Worm (Caenorhabditis elegans): Measurements from ENCODE around the gene R11D1.1.

Gene R11D1.1

ce11 chrV:12736166-12736753, 32.1 kb downstream of the R11D1.1 start, which contains the start of gene cky-1 (continued):
- TF ChIP-seq snpc-4 (GFP tag; optimal IDR thresholded peaks at IDR 0.05) (no peak), snpc-4 (tag; optimal IDR thresholded peaks at IDR 0.05) (no peak), F37B4.10 (GFP tag; IDR thresholded peaks at IDR 0.05) (no peak)

- TF ChIP-seq lir-1 (GFP tag; conservative IDR thresholded peaks at IDR 0.05), result no peak
- TF ChIP-seq nhr-80 (tag; optimal IDR thresholded peaks at IDR 0.05), result peak; percentile 94
Observed at ce11 chrV:12741684-12742083, 37.5 kb downstream of the R11D1.1 start, which contains the start of gene hrg-7. TSS of gene hrg-7 (plus strand) at chrV:12742041.

ce11 chrV:12743778-12744502, 39.8 kb downstream of the R11D1.1 start:
- TF ChIP-seq nhr-80 (tag; optimal IDR thresholded peaks at IDR 0.05), result peak; percentile 41
- TF ChIP-seq dox-1 (GFP tag; IDR thresholded peaks at IDR 0.05), result no peak
- TF ChIP-seq F57A8.1 (GFP tag; optimal IDR thresholded peaks at IDR 0.05), result no peak
- no peak for TF ChIP-seq hsf-1 (GFP tag; IDR thresholded peaks at IDR 0.05)
- TF ChIP-seq nhr-90 (tag; optimal IDR thresholded peaks at IDR 0.05), result peak; percentile 38
- no peak for TF ChIP-seq ekl-4 (GFP tag; IDR thresholded peaks at IDR 0.05)
- no peak for TF ChIP-seq him-1 (tag; optimal IDR thresholded peaks at IDR 0.05)
- TF ChIP-seq somi-1 (GFP tag; optimal IDR thresholded peaks at IDR 0.05), result no peak
- TF ChIP-seq lin-40 (tag; optimal IDR thresholded peaks at IDR 0.05), result no peak
- TF ChIP-seq sdz-38 (tag; optimal IDR thresholded peaks at IDR 0.05), result no peak
- no peak for TF ChIP-seq ztf-6 (GFP tag; IDR thresholded peaks at IDR 0.05)
- TF ChIP-seq nfya-2 (GFP tag; IDR thresholded peaks at IDR 0.05), result no peak
- no peak for TF ChIP-seq snpc-4 (GFP tag; optimal IDR thresholded peaks at IDR 0.05)
- TF ChIP-seq snpc-4 (tag; optimal IDR thresholded peaks at IDR 0.05), result no peak
- TF ChIP-seq Y56A3A.18 (GFP tag; IDR thresholded peaks at IDR 0.05), result no peak
- no peak for TF ChIP-seq Y53G8AR.9 (GFP tag; conservative IDR thresholded peaks at IDR 0.05)
- TF ChIP-seq lin-35 (GFP tag; optimal IDR thresholded peaks at IDR 0.05), result no peak
- TF ChIP-seq chd-7 (tag; optimal IDR thresholded peaks at IDR 0.05), result peak; percentile 11
- TF ChIP-seq nfyb-1 (GFP tag; IDR thresholded peaks at IDR 0.05), result 0 out of 2 replicates have a peak, but pooled peaks have one; percentile 17
- TF ChIP-seq Y95B8A.8 (GFP tag; IDR thresholded peaks at IDR 0.05), result no peak
- TF ChIP-seq cebp-2 (GFP tag; IDR thresholded peaks at IDR 0.05), result 0 out of 2 replicates have a peak, but pooled peaks have one; percentile 19
- peak; percentile 55 for TF ChIP-seq F52B5.7 (tag; optimal IDR thresholded peaks at IDR 0.05)
- no peak for TF ChIP-seq sea-2 (GFP tag; IDR thresholded peaks at IDR 0.05)

ce11 chrV:12744979-12745378, 40.8 kb downstream of the R11D1.1 start, which contains the start of gene C15C8.7:
TSS of gene C15C8.7 (minus strand) at chrV:12745050.
- peak; percentile 26 for TF ChIP-seq nhr-80 (tag; optimal IDR thresholded peaks at IDR 0.05)
- no peak for TF ChIP-seq F55B11.4 (tag; optimal IDR thresholded peaks at IDR 0.05; ENCODE audit: borderline replicate concordance, insufficient read depth)

- TF ChIP-seq nfya-2 (GFP tag; IDR thresholded peaks at IDR 0.05), result no peak
- no peak for TF ChIP-seq tbx-9 (tag; optimal IDR thresholded peaks at IDR 0.05; ENCODE audit: borderline replicate concordance)
- TF ChIP-seq C06A6.2 (GFP tag; conservative IDR thresholded peaks at IDR 0.05), result no peak
- TF ChIP-seq chd-7 (tag; optimal IDR thresholded peaks at IDR 0.05), result no peak
- no peak for TF ChIP-seq Y53F4B.3 (GFP tag; IDR thresholded peaks at IDR 0.05)
- TF ChIP-seq cebp-1 (GFP tag; IDR thresholded peaks at IDR 0.05), result no peak
- no peak for TF ChIP-seq cebp-1 (tag; optimal IDR thresholded peaks at IDR 0.05)
- no peak for TF ChIP-seq ceh-91 (GFP tag; IDR thresholded peaks at IDR 0.05)
- no peak for TF ChIP-seq mxl-1 (tag; optimal IDR thresholded peaks at IDR 0.05)
- no peak for TF ChIP-seq Y95B8A.8 (GFP tag; IDR thresholded peaks at IDR 0.05)
- no peak for TF ChIP-seq D2030.7 (GFP tag; IDR thresholded peaks at IDR 0.05)
- TF ChIP-seq let-526 (GFP tag; IDR thresholded peaks at IDR 0.05), result no peak
- TF ChIP-seq nhr-80 (tag; optimal IDR thresholded peaks at IDR 0.05), result no peak
- no peak for TF ChIP-seq unc-130 (GFP tag; optimal IDR thresholded peaks at IDR 0.05)
Observed at ce11 chrV:12747431-12747830, 43.3 kb downstream of the R11D1.1 start, which contains the start of gene C15C8.4. TSS of gene C15C8.4 (minus strand) at chrV:12747463.
